Fruit fly (Drosophila melanogaster): Measurements from ENCODE around the gene CG15219.

dm6 chr2L:22142696-22143176 is 37.4 kb upstream of the CG15219 start:
- TF ChIP-seq CG32006 (GFP tag; optimal IDR thresholded peaks at IDR 0.05) (no peak), eg (GFP tag; IDR thresholded peaks at IDR 0.05) (no peak), Ets21C (GFP tag; optimal IDR thresholded peaks at IDR 0.05) (no peak), CG16779 (tag; optimal IDR thresholded peaks at IDR 0.05) (no peak), fkh (GFP tag; optimal IDR thresholded peaks at IDR 0.05) (no peak), Met (GFP tag; optimal IDR thresholded peaks at IDR 0.05) (no peak), ss (GFP tag; optimal IDR thresholded peaks at IDR 0.05) (no peak), Eip78C (GFP tag) (no peak), fd85E (GFP tag; optimal IDR thresholded peaks at IDR 0.05) (no peak), acj6 (GFP tag; optimal IDR thresholded peaks at IDR 0.05) (no peak), pdm3 (GFP tag; optimal IDR thresholded peaks at IDR 0.05) (no peak), spab (GFP tag; optimal IDR thresholded peaks at IDR 0.05) (no peak)

Data from whole organism, prepupa.